Fruit fly (Drosophila melanogaster) whole organism: ENCODE data around the gene Spt7.

Experiments
- CG8478 ChIP-seq: fragments of >200 bp; optimal IDR thresholded peaks from 2 replicates; lab custom pipeline; 2018; ENCODE audit warnings: inconsistent platforms
- EcR ChIP-seq, 2 experiments: fragments of >200 bp; optimal IDR thresholded peaks; 2 replicates each; lab custom pipeline; 2017; ENCODE audit warnings: missing biosample characterization in 2 of 2, missing genetic modification characterization in 2 of 2, missing genetic modification reagents in 2 of 2
- pan ChIP-seq: fragments of >200 bp; optimal IDR thresholded peaks from 2 replicates; lab custom pipeline; 2017
- psq ChIP-seq: fragments of >200 bp; optimal IDR thresholded peaks from 2 replicates; lab custom pipeline; 2017

DNA sequence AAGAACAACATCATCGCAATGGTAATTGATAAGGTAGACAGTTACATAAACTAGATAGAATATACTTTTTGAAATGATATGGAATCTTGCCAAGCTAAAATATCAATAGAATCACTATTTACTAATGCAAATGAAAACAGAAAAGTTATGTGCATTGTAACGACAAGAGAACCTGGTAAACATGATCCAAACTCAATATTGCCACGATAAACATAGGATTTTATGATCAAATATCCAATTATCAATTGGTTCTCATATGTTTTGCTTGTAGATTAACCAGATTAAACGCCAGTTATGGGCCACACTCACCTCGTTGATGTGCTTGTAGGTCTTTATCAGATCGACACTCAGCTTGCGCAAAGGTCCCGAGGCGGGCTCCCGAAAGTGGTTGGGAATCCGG is 22.1 kb downstream of the Spt7 start:
- no peak for TF ChIP-seq pan
- no peak for TF ChIP-seq CG8478
- no peak for TF ChIP-seq EcR (GFP tag; optimal IDR thresholded peaks at IDR 0.05; lab: Kevin White, UChicago)
- TF ChIP-seq psq (lab: Kevin White, UChicago): no peak
